Worm (Caenorhabditis elegans): ENCODE results near the gene mlc-2.
A peak's percentile ranks its signal among the peaks of the same experiment; 100 is the strongest.

The mlc-2 gene

ce11 chrX:17451410-17451809, 5.0 kb downstream of the mlc-2 start, which contains the start of gene C36E6.2:
C36E6.2 (plus strand) TSS chrX:17451670.
- TF ChIP-seq snpc-1.2 (GFP tag; IDR thresholded peaks at IDR 0.05), result no peak
- TF ChIP-seq T20F7.1 (GFP tag; optimal IDR thresholded peaks at IDR 0.05), result peak; percentile 24
- peak; percentile 58 for TF ChIP-seq rbr-2 (tag; optimal IDR thresholded peaks at IDR 0.05)
- TF ChIP-seq nhr-11 (tag; optimal IDR thresholded peaks at IDR 0.05), result peak; percentile 21
- no peak for TF ChIP-seq ztf-11 (tag; optimal IDR thresholded peaks at IDR 0.05)
- TF ChIP-seq Y75B8A.6 (GFP tag; IDR thresholded peaks at IDR 0.05), result no peak
- TF ChIP-seq jun-1 (tag; optimal IDR thresholded peaks at IDR 0.05), result no peak
- TF ChIP-seq ceh-20 (GFP tag; IDR thresholded peaks at IDR 0.05), result no peak
- no peak for TF ChIP-seq madf-5 (GFP tag; IDR thresholded peaks at IDR 0.05)
- TF ChIP-seq skn-1 (tag; optimal IDR thresholded peaks at IDR 0.05), result no peak
- TF ChIP-seq mep-1 (tag; optimal IDR thresholded peaks at IDR 0.05), result peak; percentile 87
- TF ChIP-seq vab-7 (GFP tag; IDR thresholded peaks at IDR 0.05), result 0 out of 2 replicates have a peak, but pooled peaks have one; percentile 15
- TF ChIP-seq F10B5.3 (tag; optimal IDR thresholded peaks at IDR 0.05), result peak; percentile 21
- peak; percentile 51 for TF ChIP-seq fkh-10 (GFP tag; optimal IDR thresholded peaks at IDR 0.05)
- TF ChIP-seq nhr-6 (tag; optimal IDR thresholded peaks at IDR 0.05), result peak; percentile 50
- no peak for TF ChIP-seq zfp-2 (tag; optimal IDR thresholded peaks at IDR 0.05)
- TF ChIP-seq nhr-28 (tag; optimal IDR thresholded peaks at IDR 0.05), result peak; percentile 74
- peak; percentile 79 for TF ChIP-seq hmg-1.1 (GFP tag; IDR thresholded peaks at IDR 0.05)
- TF ChIP-seq cey-2 (tag; optimal IDR thresholded peaks at IDR 0.05; ENCODE audit: borderline replicate concordance, insufficient read depth), result no peak
- TF ChIP-seq F37D6.2 (tag; optimal IDR thresholded peaks at IDR 0.05), result peak; percentile 25
- peak; percentile 13 for TF ChIP-seq zip-2 (tag; optimal IDR thresholded peaks at IDR 0.05)
- peak; percentile 97 to 99 for TF ChIP-seq mdl-1 (tag; optimal IDR thresholded peaks at IDR 0.05)
- TF ChIP-seq nhr-102 (tag; optimal IDR thresholded peaks at IDR 0.05), result peak; percentile 11
- TF ChIP-seq hlh-30 (tag; optimal IDR thresholded peaks at IDR 0.05; ENCODE audit: insufficient read depth), result peak; percentile 99
- TF ChIP-seq daf-16 (GFP tag; optimal IDR thresholded peaks at IDR 0.05), result no peak
- no peak for TF ChIP-seq daf-16 (tag; optimal IDR thresholded peaks at IDR 0.05)
- TF ChIP-seq nhr-76 (tag; optimal IDR thresholded peaks at IDR 0.05), result no peak
- no peak for TF ChIP-seq Y105C5A.15 (GFP tag; IDR thresholded peaks at IDR 0.05)
- no peak for TF ChIP-seq nhr-41 (GFP tag; IDR thresholded peaks at IDR 0.05)
- no peak for TF ChIP-seq fos-1 (tag; optimal IDR thresholded peaks at IDR 0.05)
- no peak for TF ChIP-seq ceh-82 (tag; optimal IDR thresholded peaks at IDR 0.05)
- peak; percentile 13 to 84 for TF ChIP-seq lsy-2 (tag; optimal IDR thresholded peaks at IDR 0.05)
- peak; percentile 47 for TF ChIP-seq nhr-48 (tag; optimal IDR thresholded peaks at IDR 0.05)
- 0 out of 2 replicates have a peak, but pooled peaks have one; percentile 16 for TF ChIP-seq ctbp-1 (GFP tag; IDR thresholded peaks at IDR 0.05)
- TF ChIP-seq lin-1 (GFP tag; IDR thresholded peaks at IDR 0.05), result no peak
- no peak for TF ChIP-seq egl-27 (tag; optimal IDR thresholded peaks at IDR 0.05)
- TF ChIP-seq F49E8.2 (tag; optimal IDR thresholded peaks at IDR 0.05; ENCODE audit: borderline replicate concordance), result no peak
- peak; percentile 86 for TF ChIP-seq dve-1 (tag; optimal IDR thresholded peaks at IDR 0.05; ENCODE audit: insufficient read depth)
- TF ChIP-seq ama-1 (optimal IDR thresholded peaks at IDR 0.05), result no peak
- TF ChIP-seq ceh-44 (GFP tag; IDR thresholded peaks at IDR 0.05), result no peak
- TF ChIP-seq ztf-7 (tag; optimal IDR thresholded peaks at IDR 0.05), result peak; percentile 69
- peak; percentile 62 for TF ChIP-seq dpl-1 (GFP tag; optimal IDR thresholded peaks at IDR 0.05)
- peak; percentile 99 for TF ChIP-seq aha-1 (tag)
- peak in 1 of 2 experiments; percentile 73 for TF ChIP-seq unc-62 (GFP tag; optimal IDR thresholded peaks at IDR 0.05 in 1 of 2)
- TF ChIP-seq unc-62 (tag; optimal IDR thresholded peaks at IDR 0.05), result no peak
- peak; percentile 58 for TF ChIP-seq nhr-77 (tag; optimal IDR thresholded peaks at IDR 0.05)
- no peak for TF ChIP-seq tag-97 (GFP tag; IDR thresholded peaks at IDR 0.05)
- peak; percentile 1 for TF ChIP-seq spr-1 (tag; optimal IDR thresholded peaks at IDR 0.05)
- no peak for TF ChIP-seq gei-8 (GFP tag; optimal IDR thresholded peaks at IDR 0.05)
- TF ChIP-seq pha-4 (GFP tag; IDR thresholded peaks at IDR 0.05), result no peak
- peak; percentile 69 for TF ChIP-seq pha-4 (tag; optimal IDR thresholded peaks at IDR 0.05)
- peak; percentile 67 for TF ChIP-seq hlh-11 (tag; optimal IDR thresholded peaks at IDR 0.05)
- TF ChIP-seq dmd-6 (GFP tag; IDR thresholded peaks at IDR 0.05), result peak; percentile 45
